Worm (Caenorhabditis elegans) whole organism, young adult: ENCODE results near the gene oma-1.

Experiments used
- B0035.1 ChIP-seq: sonication (generic microtip); optimal IDR thresholded peaks from 2 replicates; lab custom pipeline; 2016; ENCODE audit warnings: missing genetic modification characterization, mild to moderate bottlenecking, missing compliant biosample characterization, missing genotype, missing genetic modification reagents
- C06A6.2 ChIP-seq: fragments of 200-800 bp; sonication (Bioruptor generic); conservative IDR thresholded peaks from 2 replicates; pipeline ENCODE4 v1.3.6; 2022; ENCODE audit warnings: missing genetic modification characterization, missing compliant biosample characterization
- F10E7.11 ChIP-seq: sonication (generic microtip); optimal IDR thresholded peaks from 2 replicates; lab custom pipeline; 2017; ENCODE audit warnings: mild to moderate bottlenecking, missing genetic modification characterization, moderate library complexity, missing compliant biosample characterization
- F22D6.2 ChIP-seq: sonication (generic microtip); optimal IDR thresholded peaks from 2 replicates; lab custom pipeline; 2016; ENCODE audit warnings: mild to moderate bottlenecking, missing genetic modification characterization, missing compliant biosample characterization
- F23B12.7 ChIP-seq: sonication (generic microtip); optimal IDR thresholded peaks from 2 replicates; lab custom pipeline; 2017; ENCODE audit warnings: missing genetic modification characterization, mild to moderate bottlenecking, missing compliant biosample characterization, antibody characterized with exemption, moderate library complexity; ENCODE audit not compliant: insufficient read depth
- F49E8.2 ChIP-seq: sonication (generic microtip); optimal IDR thresholded peaks from 3 replicates; lab custom pipeline; 2017; ENCODE audit warnings: missing genetic modification characterization, mild to moderate bottlenecking, missing compliant biosample characterization, antibody characterized with exemption, moderate library complexity; ENCODE audit not compliant: insufficient read depth
- F55B11.4 ChIP-seq: sonication (generic microtip); optimal IDR thresholded peaks from 2 replicates; lab custom pipeline; 2016; ENCODE audit warnings: missing compliant biosample characterization, missing genetic modification characterization, borderline replicate concordance; ENCODE audit not compliant: insufficient read depth
- K12H6.12 ChIP-seq: fragments of 200-800 bp; sonication (Bioruptor generic); optimal IDR thresholded peaks from 2 replicates; lab custom pipeline; 2018; ENCODE audit warnings: mild to moderate bottlenecking, missing genetic modification characterization, missing compliant biosample characterization
- Y53F4B.3 ChIP-seq: fragments of 200-800 bp; sonication (Bioruptor generic); IDR thresholded peaks from 2 replicates; pipeline ENCODE4 v1.3.6; 2022; ENCODE audit warnings: missing genetic modification reagents, missing genetic modification characterization, missing compliant biosample characterization
- Y53G8AR.9 ChIP-seq: fragments of 200-800 bp; sonication (Bioruptor generic); conservative IDR thresholded peaks from 2 replicates; pipeline ENCODE4 v1.3.6; 2022; ENCODE audit warnings: missing genetic modification reagents, missing genetic modification characterization, missing compliant biosample characterization
- ZK185.1 ChIP-seq: sonication (generic microtip); optimal IDR thresholded peaks from 2 replicates; lab custom pipeline; 2016; ENCODE audit warnings: mild to moderate bottlenecking, missing genetic modification characterization, missing compliant biosample characterization; ENCODE audit not compliant: poor library complexity, severe bottlenecking
- aptf-2 ChIP-seq: fragments of 200-800 bp; sonication (Bioruptor generic); conservative IDR thresholded peaks from 2 replicates; pipeline ENCODE4 v1.3.6; 2022; ENCODE audit warnings: missing genetic modification reagents, missing genetic modification characterization, missing compliant biosample characterization
- aptf-3 ChIP-seq: fragments of 200-800 bp; sonication (Bioruptor generic); IDR thresholded peaks from 2 replicates; pipeline ENCODE4 v1.3.6; 2022; ENCODE audit warnings: missing genetic modification characterization, missing compliant biosample characterization
- atf-7 ChIP-seq: sonication (generic microtip); optimal IDR thresholded peaks from 2 replicates; lab custom pipeline; 2017; ENCODE audit warnings: mild to moderate bottlenecking, missing genetic modification characterization, missing compliant biosample characterization
- bed-1 ChIP-seq: fragments of 200-800 bp; sonication (Bioruptor generic); IDR thresholded peaks from 2 replicates; pipeline ENCODE4 v1.3.6; 2022; ENCODE audit warnings: missing genetic modification reagents, missing genetic modification characterization, missing compliant biosample characterization
- ceh-40 ChIP-seq: fragments of 200-800 bp; sonication (Bioruptor generic); IDR thresholded peaks from 2 replicates; pipeline ENCODE4 v1.3.6; 2022; ENCODE audit warnings: missing genetic modification characterization, missing compliant biosample characterization
- ceh-58 ChIP-seq: fragments of 200-800 bp; sonication (Bioruptor generic); IDR thresholded peaks from 2 replicates; pipeline ENCODE4 v1.3.6; 2022; ENCODE audit warnings: missing genetic modification characterization, missing compliant biosample characterization
- ceh-79 ChIP-seq: sonication (generic microtip); optimal IDR thresholded peaks from 2 replicates; lab custom pipeline; 2017; ENCODE audit warnings: mild to moderate bottlenecking, missing genetic modification characterization, missing compliant biosample characterization
- ceh-91 ChIP-seq: fragments of 200-800 bp; sonication (Bioruptor generic); IDR thresholded peaks from 2 replicates; pipeline ENCODE4 v1.3.6; 2022; ENCODE audit warnings: missing genetic modification reagents, missing genetic modification characterization, missing compliant biosample characterization
- die-1 ChIP-seq: sonication (generic microtip); optimal IDR thresholded peaks from 2 replicates; lab custom pipeline; 2016; ENCODE audit warnings: missing genotype, mild to moderate bottlenecking, missing genetic modification characterization, missing compliant biosample characterization
- dpl-1 ChIP-seq: fragments of 150-350 bp; optimal IDR thresholded peaks from 2 replicates; lab custom pipeline; 2014; ENCODE audit warnings: missing biosample characterization, missing genetic modification reagents, missing genetic modification characterization
- egl-18 ChIP-seq: fragments of 200-800 bp; sonication (Bioruptor generic); IDR thresholded peaks from 2 replicates; pipeline ENCODE4 v1.3.6; 2022; ENCODE audit warnings: missing genetic modification reagents, missing genetic modification characterization, missing compliant biosample characterization
- gei-17 ChIP-seq: fragments of 200-800 bp; sonication (Bioruptor generic); optimal IDR thresholded peaks from 2 replicates; lab custom pipeline; 2018; ENCODE audit warnings: mild to moderate bottlenecking, missing genetic modification characterization, missing compliant biosample characterization
- hlh-26 ChIP-seq: fragments of 200-800 bp; sonication (Bioruptor generic); conservative IDR thresholded peaks from 2 replicates; pipeline ENCODE4 v1.3.6; 2022; ENCODE audit warnings: missing genetic modification reagents, missing genetic modification characterization, missing compliant biosample characterization
- hmg-1.2 ChIP-seq: fragments of 200-800 bp; sonication (Bioruptor generic); IDR thresholded peaks from 2 replicates; pipeline ENCODE4 v1.3.6; 2022; ENCODE audit warnings: missing genetic modification reagents, missing genetic modification characterization, missing compliant biosample characterization
- hrde-1 ChIP-seq: sonication (generic microtip); optimal IDR thresholded peaks from 2 replicates; lab custom pipeline; 2016; ENCODE audit warnings: missing genetic modification characterization, mild to moderate bottlenecking, missing compliant biosample characterization, moderate library complexity, missing genotype, missing genetic modification reagents, borderline replicate concordance
- hsf-1 ChIP-seq: fragments of 200-800 bp; sonication (Bioruptor generic); IDR thresholded peaks from 2 replicates; pipeline ENCODE4 v1.3.6; 2022; ENCODE audit warnings: missing genetic modification reagents, missing genetic modification characterization, missing compliant biosample characterization
- let-526 ChIP-seq: fragments of 200-800 bp; sonication (Bioruptor generic); IDR thresholded peaks from 2 replicates; pipeline ENCODE4 v1.3.6; 2022; ENCODE audit warnings: missing genetic modification reagents, missing genetic modification characterization, missing compliant biosample characterization
- lin-54 ChIP-seq: fragments of 200-800 bp; sonication (Bioruptor generic); optimal IDR thresholded peaks from 2 replicates; lab custom pipeline; 2018; ENCODE audit warnings: mild to moderate bottlenecking, missing genetic modification characterization, missing compliant biosample characterization
- lsl-1 ChIP-seq: fragments of 200-800 bp; sonication (Bioruptor generic); optimal IDR thresholded peaks from 2 replicates; lab custom pipeline; 2018; ENCODE audit warnings: mild to moderate bottlenecking, missing genetic modification characterization, moderate library complexity, missing compliant biosample characterization
- lsy-27 ChIP-seq: sonication (generic microtip); optimal IDR thresholded peaks from 2 replicates; lab custom pipeline; 2017; ENCODE audit warnings: missing genetic modification characterization, mild to moderate bottlenecking, missing compliant biosample characterization, antibody characterized with exemption, missing genotype, borderline replicate concordance; ENCODE audit not compliant: insufficient read depth
- madf-10 ChIP-seq: sonication (generic microtip); optimal IDR thresholded peaks from 2 replicates; lab custom pipeline; 2016; ENCODE audit warnings: mild to moderate bottlenecking, missing genetic modification characterization, missing compliant biosample characterization
- madf-3 ChIP-seq: fragments of 200-800 bp; sonication (Bioruptor generic); IDR thresholded peaks from 2 replicates; pipeline ENCODE4 v1.3.6; 2022; ENCODE audit warnings: missing genetic modification reagents, missing genetic modification characterization, missing compliant biosample characterization
- madf-6 ChIP-seq: fragments of 200-800 bp; sonication (Bioruptor generic); IDR thresholded peaks from 2 replicates; pipeline ENCODE4 v1.3.6; 2022; ENCODE audit warnings: missing genetic modification reagents, missing genetic modification characterization, missing compliant biosample characterization
- madf-8 ChIP-seq: fragments of 200-800 bp; sonication (Bioruptor generic); conservative IDR thresholded peaks from 2 replicates; pipeline ENCODE4 v1.3.6; 2022; ENCODE audit warnings: missing genetic modification reagents, missing genetic modification characterization, missing compliant biosample characterization
- mcd-1 ChIP-seq: fragments of 200-800 bp; sonication (Bioruptor generic); IDR thresholded peaks from 2 replicates; pipeline ENCODE4 v1.3.6; 2022; ENCODE audit warnings: missing genetic modification reagents, missing genetic modification characterization, missing compliant biosample characterization
- nfyb-1 ChIP-seq: fragments of 200-800 bp; sonication (Bioruptor generic); IDR thresholded peaks from 2 replicates; pipeline ENCODE4 v1.3.6; 2022; ENCODE audit warnings: missing genetic modification reagents, missing genetic modification characterization, missing compliant biosample characterization
- nhr-27 ChIP-seq: fragments of 200-800 bp; sonication (Bioruptor generic); optimal IDR thresholded peaks from 2 replicates; lab custom pipeline; 2018; ENCODE audit warnings: mild to moderate bottlenecking, missing genetic modification characterization, moderate library complexity, missing compliant biosample characterization
- rec-8 ChIP-seq, 2 experiments: sonication (generic microtip); optimal IDR thresholded peaks; 2 replicates each; lab custom pipeline; 2016; ENCODE audit warnings: mild to moderate bottlenecking in 2 of 2, missing genetic modification characterization in 2 of 2, missing genetic modification reagents in 2 of 2, missing genotype in 2 of 2, missing biosample characterization in 1 of 2, missing compliant biosample characterization in 1 of 2, moderate library complexity in 1 of 2
- snpc-1.1 ChIP-seq: sonication (generic microtip); optimal IDR thresholded peaks from 2 replicates; lab custom pipeline; 2017; ENCODE audit warnings: missing genetic modification characterization, mild to moderate bottlenecking, missing compliant biosample characterization, antibody characterized with exemption, moderate library complexity, missing genotype, missing genetic modification reagents; ENCODE audit not compliant: insufficient read depth
- somi-1 ChIP-seq: fragments of 200-800 bp; sonication (Bioruptor generic); optimal IDR thresholded peaks from 2 replicates; lab custom pipeline; 2018; ENCODE audit warnings: mild to moderate bottlenecking, missing genetic modification characterization, missing compliant biosample characterization
- sptf-2 ChIP-seq: fragments of 200-800 bp; sonication (Bioruptor generic); optimal IDR thresholded peaks from 2 replicates; lab custom pipeline; 2018; ENCODE audit warnings: mild to moderate bottlenecking, missing genetic modification characterization, missing compliant biosample characterization
- tbp1 ChIP-seq: fragments of 200-800 bp; sonication (Bioruptor generic); optimal IDR thresholded peaks from 2 replicates; lab custom pipeline; 2018; ENCODE audit warnings: mild to moderate bottlenecking, missing genetic modification characterization, missing compliant biosample characterization
- tlf-1 ChIP-seq: fragments of 200-800 bp; sonication (Bioruptor generic); optimal IDR thresholded peaks from 2 replicates; lab custom pipeline; 2018; ENCODE audit warnings: mild to moderate bottlenecking, missing genetic modification characterization, missing compliant biosample characterization
- zfh-2 ChIP-seq: fragments of 200-800 bp; sonication (Bioruptor generic); conservative IDR thresholded peaks from 2 replicates; pipeline ENCODE4 v1.3.6; 2022; ENCODE audit warnings: missing genetic modification reagents, missing genetic modification characterization, missing compliant biosample characterization
- zim-3 ChIP-seq: sonication (generic microtip); optimal IDR thresholded peaks from 2 replicates; lab custom pipeline; 2017; ENCODE audit warnings: mild to moderate bottlenecking, missing genetic modification characterization, moderate library complexity, missing compliant biosample characterization
- ztf-25 ChIP-seq: fragments of 200-800 bp; sonication (Bioruptor generic); IDR thresholded peaks from 2 replicates; pipeline ENCODE4 v1.3.6; 2022; ENCODE audit warnings: missing genetic modification reagents, missing genetic modification characterization, missing compliant biosample characterization
- ztf-6 ChIP-seq: fragments of 200-800 bp; sonication (Bioruptor generic); IDR thresholded peaks from 2 replicates; pipeline ENCODE4 v1.3.6; 2022; ENCODE audit warnings: missing genetic modification reagents, missing genetic modification characterization, missing compliant biosample characterization

The oma-1 gene

DNA sequence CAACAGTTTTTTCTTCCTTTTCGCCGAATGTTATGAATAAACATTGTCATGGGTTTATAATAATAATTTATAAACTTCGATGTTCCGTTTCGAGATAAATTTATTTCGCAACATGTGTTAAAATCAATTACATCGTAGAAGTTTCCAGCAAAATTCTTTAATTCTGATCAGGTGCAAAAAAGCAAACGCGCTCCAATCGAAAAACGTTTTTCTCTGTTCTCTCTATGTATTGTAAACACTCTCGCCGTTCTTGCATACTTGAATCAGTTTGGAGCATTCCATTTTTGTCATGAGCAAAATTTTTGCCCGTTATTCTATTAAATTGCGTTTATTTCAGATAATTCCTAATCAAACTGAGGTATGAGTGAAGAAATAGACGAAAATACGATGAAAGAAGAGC is 5.0 kb downstream of the oma-1 start, which contains the start of gene rad-54.L2:
rad-54.L2 (plus strand) TSS at position 332 of the 400 bp plus-strand sequence.
- no peak for TF ChIP-seq madf-3
- TF ChIP-seq somi-1 (GFP tag; lab: Kevin White, UChicago) = no peak
- no peak for TF ChIP-seq nhr-27 (tag; lab: Kevin White, UChicago)
- no peak for TF ChIP-seq K12H6.12 (tag; lab: Kevin White, UChicago)
- TF ChIP-seq madf-8 (GFP tag; lab: Robert Waterston, UW) = no peak
- TF ChIP-seq madf-6 (GFP tag; lab: Robert Waterston, UW) = peak; percentile 46; the same call in 1 of the 2 replicates
- TF ChIP-seq F23B12.7 (tag; lab: Kevin White, UChicago) = peak; percentile 50
- no peak for TF ChIP-seq atf-7 (tag; lab: Kevin White, UChicago)
- no peak for TF ChIP-seq ceh-91
- TF ChIP-seq dpl-1 = no peak
- no peak for TF ChIP-seq zim-3 (tag; lab: Kevin White, UChicago)
- no peak for TF ChIP-seq ztf-6 (GFP tag; lab: Robert Waterston, UW)
- TF ChIP-seq B0035.1 (tag; lab: Kevin White, UChicago) = no peak
- peak; percentile 51 for TF ChIP-seq tlf-1 (GFP tag; lab: Kevin White, UChicago)
- no peak for TF ChIP-seq snpc-1.1 (tag; lab: Kevin White, UChicago)
- no peak for TF ChIP-seq ztf-25 (GFP tag; lab: Robert Waterston, UW)
- TF ChIP-seq F55B11.4 (tag; lab: Kevin White, UChicago) = no peak
- TF ChIP-seq aptf-3 (GFP tag; lab: Robert Waterston, UW) = no peak
- 0 out of 2 replicates have a peak, but pooled peaks have one; percentile 15 for TF ChIP-seq Y53G8AR.9 (GFP tag; lab: Robert Waterston, UW)
- no peak for TF ChIP-seq Y53F4B.3
- TF ChIP-seq egl-18 (GFP tag; lab: Robert Waterston, UW) = no peak
- TF ChIP-seq hrde-1 (tag; lab: Kevin White, UChicago) = peak; percentile 30
- no peak for TF ChIP-seq lsy-27 (tag; lab: Kevin White, UChicago)
- TF ChIP-seq mcd-1 (GFP tag; lab: Robert Waterston, UW) = peak; percentile 77
- TF ChIP-seq die-1 = no peak
- TF ChIP-seq ceh-79 (tag; lab: Kevin White, UChicago) = no peak
- TF ChIP-seq F22D6.2 = no peak
- TF ChIP-seq aptf-2 (GFP tag; lab: Robert Waterston, UW) = no peak
- TF ChIP-seq gei-17 (GFP tag; lab: Kevin White, UChicago) = no peak
- TF ChIP-seq hmg-1.2 (GFP tag; lab: Robert Waterston, UW) = peak; percentile 69; the same call in 1 of the 2 replicates
- TF ChIP-seq F49E8.2 (tag; lab: Kevin White, UChicago) = peak; percentile 40
- TF ChIP-seq ceh-58 = no peak
- TF ChIP-seq lin-54 = peak; percentile 37
- peak; percentile 17 for TF ChIP-seq tbp1 (GFP tag; lab: Kevin White, UChicago)
- TF ChIP-seq ceh-40 (GFP tag; lab: Robert Waterston, UW) = no peak
- TF ChIP-seq lsl-1 (GFP tag; lab: Kevin White, UChicago) = peak; percentile 33
- no peak for TF ChIP-seq hlh-26 (GFP tag; lab: Robert Waterston, UW)
- peak; percentile 59; the same call in 1 of the 2 replicates for TF ChIP-seq nfyb-1 (GFP tag; lab: Robert Waterston, UW)
- TF ChIP-seq hsf-1 (GFP tag; lab: Robert Waterston, UW) = peak; percentile 84
- TF ChIP-seq ZK185.1 (tag; lab: Kevin White, UChicago) = no peak
- no peak for TF ChIP-seq let-526
- no peak for TF ChIP-seq bed-1
- TF ChIP-seq sptf-2 (GFP tag; lab: Kevin White, UChicago) = no peak
- no peak for TF ChIP-seq F10E7.11 (tag; lab: Kevin White, UChicago)
- TF ChIP-seq madf-10 (tag; lab: Kevin White, UChicago) = peak; percentile 45
- TF ChIP-seq rec-8 (tag; optimal IDR thresholded peaks at IDR 0.05; lab: Kevin White, UChicago) = no peak
- no peak for TF ChIP-seq C06A6.2 (GFP tag; lab: Robert Waterston, UW)
- TF ChIP-seq zfh-2 (GFP tag; lab: Robert Waterston, UW) = no peak
